Worm (Caenorhabditis elegans): ENCODE results near the gene twk-18.

DNA sequence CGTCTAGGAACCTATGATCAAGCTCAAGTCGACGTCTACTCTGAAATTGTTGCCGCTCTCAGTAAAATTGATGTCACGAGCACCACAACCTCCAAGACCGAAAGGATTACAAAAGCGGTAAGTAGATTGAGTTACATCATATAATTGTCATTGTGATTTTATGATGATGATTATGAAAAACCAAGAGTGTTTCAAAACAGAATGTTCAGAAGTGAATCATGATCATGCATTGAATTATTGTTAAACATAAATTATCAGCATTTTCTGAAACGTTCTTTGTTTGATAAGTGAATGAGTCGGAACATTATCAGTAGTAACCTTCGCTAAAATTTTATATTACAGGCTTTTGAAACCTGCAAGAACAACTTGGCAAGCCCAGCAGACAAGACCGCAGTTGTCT, 47.2 kb downstream of the twk-18 start:
- TF ChIP-seq unc-62 (GFP tag; optimal IDR thresholded peaks at IDR 0.05) (no peak), nhr-11 (tag; optimal IDR thresholded peaks at IDR 0.05) (no peak)
